Fruit fly (Drosophila melanogaster) whole organism, embryonic: ENCODE measurements around the gene CG34300.

Experiments
- ATbp ChIP-seq: fragments of 200-800 bp; sonication (Bioruptor generic); optimal IDR thresholded peaks from 2 replicates; lab custom pipeline; 2017; ENCODE audit warnings: missing biosample characterization, mild to moderate bottlenecking, missing genetic modification characterization, missing genetic modification reagents
- Adf1 ChIP-seq: fragments of 200-800 bp; sonication (Bioruptor generic); IDR thresholded peaks from 2 replicates; pipeline ENCODE4 v1.3.6; 2022; ENCODE audit warnings: missing biosample characterization, missing genetic modification characterization
- CG10209 ChIP-seq: fragments of 200-800 bp; sonication (Bioruptor generic); optimal IDR thresholded peaks from 3 replicates; lab custom pipeline; 2017; ENCODE audit warnings: missing biosample characterization, mild to moderate bottlenecking, missing genetic modification characterization, missing genetic modification reagents
- CG10959 ChIP-seq: fragments of 200-800 bp; sonication (Bioruptor generic); IDR thresholded peaks from 2 replicates; pipeline ENCODE4 v1.3.6; 2022; ENCODE audit warnings: missing biosample characterization, missing genetic modification characterization
- CG10979 ChIP-seq: fragments of 200-800 bp; sonication (Bioruptor generic); optimal IDR thresholded peaks from 2 replicates; lab custom pipeline; 2018; ENCODE audit warnings: missing biosample characterization, mild to moderate bottlenecking, missing genetic modification characterization, moderate library complexity
- CG11696 ChIP-seq: fragments of 200-800 bp; sonication (Bioruptor generic); IDR thresholded peaks from 2 replicates; pipeline ENCODE4 v1.3.6; 2022; ENCODE audit warnings: missing biosample characterization, missing genetic modification characterization
- CG1602 ChIP-seq: fragments of 200-800 bp; sonication (Bioruptor generic); optimal IDR thresholded peaks from 3 replicates; lab custom pipeline; 2016; ENCODE audit warnings: missing biosample characterization, missing genetic modification characterization
- CG17359 ChIP-seq: fragments of 200-800 bp; sonication (Bioruptor generic); optimal IDR thresholded peaks from 3 replicates; lab custom pipeline; 2018; ENCODE audit warnings: missing biosample characterization, mild to moderate bottlenecking, missing genetic modification characterization, moderate library complexity
- CG18599 ChIP-seq: fragments of 200-800 bp; sonication (Bioruptor generic); optimal IDR thresholded peaks from 3 replicates; lab custom pipeline; 2017; ENCODE audit warnings: missing biosample characterization, missing genetic modification characterization, mild to moderate bottlenecking, moderate library complexity, missing genetic modification reagents
- CG2678 ChIP-seq: fragments of 200-800 bp; sonication (Bioruptor generic); optimal IDR thresholded peaks from 3 replicates; lab custom pipeline; 2019; ENCODE audit warnings: missing biosample characterization, mild to moderate bottlenecking, missing genetic modification characterization, moderate library complexity
- CG2712 ChIP-seq: fragments of 200-800 bp; optimal IDR thresholded peaks from 3 replicates; lab custom pipeline; 2019; ENCODE audit warnings: missing biosample characterization, mild to moderate bottlenecking, missing genetic modification characterization, moderate library complexity
- CG3407 ChIP-seq: fragments of 200-800 bp; sonication (Bioruptor generic); optimal IDR thresholded peaks from 2 replicates; lab custom pipeline; 2018; ENCODE audit warnings: missing biosample characterization, mild to moderate bottlenecking, missing genetic modification characterization
- CG34422 ChIP-seq: fragments of 200-800 bp; sonication (Bioruptor generic); IDR thresholded peaks from 3 replicates; pipeline ENCODE4 v1.3.6; 2022; ENCODE audit warnings: missing biosample characterization, missing genetic modification characterization
- CG42726 ChIP-seq: fragments of 200-800 bp; sonication (Bioruptor generic); IDR thresholded peaks from 2 replicates; pipeline ENCODE4 v1.3.6; 2022; ENCODE audit warnings: missing biosample characterization, missing genetic modification characterization; ENCODE audit not compliant: partially characterized antibody
- CG4730 ChIP-seq: fragments of 200-800 bp; sonication (Bioruptor generic); IDR thresholded peaks from 2 replicates; pipeline ENCODE4 v1.3.6; 2022; ENCODE audit warnings: missing biosample characterization, missing genetic modification characterization
- CG5245 ChIP-seq: fragments of 200-800 bp; sonication (Bioruptor generic); optimal IDR thresholded peaks from 3 replicates; lab custom pipeline; 2016; ENCODE audit warnings: missing biosample characterization, missing genetic modification characterization
- CG7357 ChIP-seq: fragments of 200-800 bp; sonication (Bioruptor generic); IDR thresholded peaks from 3 replicates; pipeline ENCODE4 v1.3.6; 2022; ENCODE audit warnings: missing biosample characterization, missing genetic modification characterization
- CG9609 ChIP-seq: fragments of 200-800 bp; sonication (Bioruptor generic); optimal IDR thresholded peaks from 3 replicates; lab custom pipeline; 2016; ENCODE audit warnings: missing biosample characterization, missing genetic modification characterization
- CG9817 ChIP-seq: fragments of 200-800 bp; sonication (Bioruptor generic); optimal IDR thresholded peaks from 2 replicates; lab custom pipeline; 2018; ENCODE audit warnings: missing biosample characterization, mild to moderate bottlenecking, missing genetic modification characterization, moderate library complexity
- CTCF ChIP-seq: fragments of 200-800 bp; sonication (Bioruptor generic); optimal IDR thresholded peaks from 2 replicates; lab custom pipeline; 2017; ENCODE audit warnings: missing biosample characterization, mild to moderate bottlenecking, missing genetic modification characterization, moderate library complexity
- D19A ChIP-seq: fragments of 200-800 bp; optimal IDR thresholded peaks from 3 replicates; lab custom pipeline; 2019; ENCODE audit warnings: missing biosample characterization, mild to moderate bottlenecking, missing genetic modification characterization, moderate library complexity
- Dref ChIP-seq: fragments of 200-800 bp; sonication (Bioruptor generic); IDR thresholded peaks from 2 replicates; pipeline ENCODE4 v1.3.6; 2022; ENCODE audit warnings: missing biosample characterization, missing genetic modification characterization
- Ets97D ChIP-seq: fragments of 200-800 bp; sonication (Bioruptor generic); optimal IDR thresholded peaks from 3 replicates; lab custom pipeline; 2016; ENCODE audit warnings: missing biosample characterization, missing genetic modification characterization
- Fer2 ChIP-seq: fragments of 200-800 bp; sonication (Bioruptor generic); optimal IDR thresholded peaks from 2 replicates; lab custom pipeline; 2018; ENCODE audit warnings: missing biosample characterization, mild to moderate bottlenecking, missing genetic modification characterization, moderate library complexity
- Med ChIP-seq: fragments of 200-800 bp; sonication (Bioruptor generic); peaks from one replicate; lab custom pipeline; 2016; ENCODE audit warnings: missing biosample characterization, missing genetic modification characterization, mild to moderate bottlenecking, inconsistent platforms, moderate library complexity
- Nf-YB ChIP-seq: fragments of 200-800 bp; sonication (Bioruptor generic); optimal IDR thresholded peaks from 3 replicates; lab custom pipeline; 2019; ENCODE audit warnings: missing biosample characterization, mild to moderate bottlenecking, missing genetic modification characterization, moderate library complexity
- PHDP ChIP-seq: fragments of 200-800 bp; sonication (Bioruptor generic); optimal IDR thresholded peaks from 3 replicates; lab custom pipeline; 2018; ENCODE audit warnings: missing biosample characterization, mild to moderate bottlenecking, missing genetic modification characterization, moderate library complexity
- Sox102F ChIP-seq: fragments of 200-800 bp; sonication (Bioruptor generic); optimal IDR thresholded peaks from 2 replicates; lab custom pipeline; 2018; ENCODE audit warnings: missing biosample characterization, mild to moderate bottlenecking, missing genetic modification characterization, moderate library complexity
- Spps ChIP-seq: fragments of 200-800 bp; sonication (Bioruptor generic); optimal IDR thresholded peaks from 2 replicates; lab custom pipeline; 2018; ENCODE audit warnings: missing biosample characterization, mild to moderate bottlenecking, missing genetic modification characterization
- ac ChIP-seq: fragments of 200-800 bp; sonication (Bioruptor generic); optimal IDR thresholded peaks from 3 replicates; lab custom pipeline; 2017; ENCODE audit warnings: missing biosample characterization, mild to moderate bottlenecking, missing genetic modification characterization
- ash1 ChIP-seq: fragments of 200-800 bp; sonication (Bioruptor generic); optimal IDR thresholded peaks from 2 replicates; lab custom pipeline; 2018; ENCODE audit warnings: missing biosample characterization, mild to moderate bottlenecking, missing genetic modification characterization
- bsh ChIP-seq, 2 experiments: fragments of 200-800 bp; sonication (Bioruptor generic); optimal IDR thresholded peaks; 2 replicates each; lab custom pipeline; 2017 to 2018; ENCODE audit warnings: mild to moderate bottlenecking in 2 of 2, missing biosample characterization in 2 of 2, missing genetic modification characterization in 2 of 2, moderate library complexity in 1 of 2
- chm ChIP-seq: fragments of 200-800 bp; sonication (Bioruptor generic); IDR thresholded peaks from 2 replicates; pipeline ENCODE4 v1.3.6; 2022; ENCODE audit warnings: missing biosample characterization, missing genetic modification characterization
- croc ChIP-seq: fragments of 200-800 bp; sonication (Bioruptor generic); conservative IDR thresholded peaks from 3 replicates; pipeline ENCODE4 v1.3.6; 2022; ENCODE audit warnings: missing biosample characterization, missing genetic modification characterization
- ftz-f1 ChIP-seq: fragments of 200-800 bp; sonication (Bioruptor generic); optimal IDR thresholded peaks from 2 replicates; lab custom pipeline; 2016; ENCODE audit warnings: missing biosample characterization, missing genetic modification characterization
- kni ChIP-seq: fragments of 200-800 bp; sonication (Bioruptor generic); optimal IDR thresholded peaks from 3 replicates; lab custom pipeline; 2017; ENCODE audit warnings: mild to moderate bottlenecking, missing biosample characterization, missing genetic modification reagents, missing genetic modification characterization
- odd ChIP-seq: fragments of 200-800 bp; sonication (Bioruptor generic); optimal IDR thresholded peaks from 2 replicates; lab custom pipeline; 2017; ENCODE audit warnings: missing biosample characterization, mild to moderate bottlenecking, missing genetic modification characterization
- otp ChIP-seq: fragments of 200-800 bp; sonication (Bioruptor generic); IDR thresholded peaks from 3 replicates; pipeline ENCODE4, ENCODE4 v1.3.6; 2022; ENCODE audit warnings: missing biosample characterization, missing genetic modification characterization
- pb ChIP-seq: fragments of 200-800 bp; sonication (Bioruptor generic); optimal IDR thresholded peaks from 3 replicates; lab custom pipeline; 2016; ENCODE audit warnings: missing biosample characterization, missing genetic modification characterization
- prd ChIP-seq, 3 experiments: fragments of >200 bp in 2 of 3; fragments of 200-800 bp in 1 of 3; sonication (Bioruptor generic) in 1 of 3; optimal IDR thresholded peaks in 2 of 3; IDR thresholded peaks in 1 of 3; 2 replicates in 2 of 3; 3 replicates in 1 of 3; pipeline versions ENCODE4 v1.3.6 to Lab custom; 2017 to 2022; ENCODE audit warnings: missing biosample characterization in 1 of 3, missing genetic modification characterization in 1 of 3
- pros ChIP-seq: fragments of 200-800 bp; sonication (Bioruptor generic); optimal IDR thresholded peaks from 3 replicates; lab custom pipeline; 2019; ENCODE audit warnings: missing biosample characterization, mild to moderate bottlenecking, missing genetic modification characterization, moderate library complexity
- scrt ChIP-seq: fragments of 200-800 bp; sonication (Bioruptor generic); optimal IDR thresholded peaks from 2 replicates; lab custom pipeline; 2018; ENCODE audit warnings: missing biosample characterization, mild to moderate bottlenecking, missing genetic modification characterization, moderate library complexity
- stc ChIP-seq: fragments of 200-800 bp; sonication (Bioruptor generic); IDR thresholded peaks from 2 replicates; pipeline ENCODE4 v1.3.6; 2022; ENCODE audit warnings: missing biosample characterization, missing genetic modification characterization
- tgo ChIP-seq: fragments of 200-800 bp; sonication (Bioruptor generic); IDR thresholded peaks from 3 replicates; pipeline ENCODE4 v1.3.6; 2022; ENCODE audit warnings: missing biosample characterization, missing genetic modification characterization
- tin ChIP-seq: fragments of 200-800 bp; sonication (Bioruptor generic); optimal IDR thresholded peaks from 3 replicates; lab custom pipeline; 2016; ENCODE audit warnings: missing biosample characterization, missing genetic modification characterization
- tll ChIP-seq, 2 experiments: fragments of 200-800 bp in 1 of 2; fragments of >200 bp in 1 of 2; sonication (Bioruptor generic) in 1 of 2; optimal IDR thresholded peaks; 2 replicates each; lab custom pipeline; 2017 to 2019; ENCODE audit warnings: missing biosample characterization in 2 of 2, missing genetic modification characterization in 2 of 2, mild to moderate bottlenecking in 1 of 2, moderate library complexity in 1 of 2
- trem ChIP-seq: fragments of 200-800 bp; optimal IDR thresholded peaks from 3 replicates; lab custom pipeline; 2019; ENCODE audit warnings: missing biosample characterization, mild to moderate bottlenecking, missing genetic modification characterization, moderate library complexity
- ttk ChIP-seq: fragments of 200-800 bp; sonication (Bioruptor generic); IDR thresholded peaks from 2 replicates; pipeline ENCODE4 v2.1.2; 2022; ENCODE audit warnings: missing biosample characterization, missing genetic modification characterization
- vvl ChIP-seq: fragments of 200-800 bp; sonication (Bioruptor generic); IDR thresholded peaks from 2 replicates; pipeline ENCODE4 v1.3.6; 2022; ENCODE audit warnings: missing biosample characterization, missing genetic modification characterization

CG34300 gene

dm6 chr3R:30263708-30264107 is 42.7 kb downstream of the CG34300 start (continued):
- TF ChIP-seq ttk = peak; percentile 26; the same call in 1 of the 2 replicates
- TF ChIP-seq odd (GFP tag; lab: Kevin White, UChicago) = no peak
- TF ChIP-seq ash1 (GFP tag; lab: Kevin White, UChicago) = no peak
- peak; percentile 45 for TF ChIP-seq CG10979 (tag; lab: Kevin White, UChicago)
- no peak for TF ChIP-seq pros (GFP tag; lab: Kevin White, UChicago)
- no peak for TF ChIP-seq prd (optimal IDR thresholded peaks at IDR 0.05; lab: Kevin White, UChicago)
- peak; percentile 75 for TF ChIP-seq prd (GFP tag; IDR thresholded peaks at IDR 0.05; lab: Robert Waterston, UW)
- TF ChIP-seq CG10209 (GFP tag; lab: Kevin White, UChicago) = peak; percentile 26
- TF ChIP-seq stc (GFP tag; lab: Robert Waterston, UW) = 0 out of 2 replicates have a peak, but pooled peaks have one; percentile 10
- TF ChIP-seq PHDP (tag; lab: Kevin White, UChicago) = no peak
- no peak for TF ChIP-seq scrt (GFP tag; lab: Kevin White, UChicago)
- TF ChIP-seq vvl (GFP tag; lab: Robert Waterston, UW) = peak; percentile 62
- 0 out of 3 replicates have a peak, but pooled peaks have one; percentile 33 for TF ChIP-seq tgo
- peak; percentile 32; the same call in 1 of the 2 replicates for TF ChIP-seq CG4730 (GFP tag; lab: Robert Waterston, UW)
- no peak for TF ChIP-seq CG9609
- TF ChIP-seq D19A (tag; lab: Kevin White, UChicago) = peak; percentile 29
- no peak for TF ChIP-seq CTCF (GFP tag; lab: Kevin White, UChicago)
- 0 out of 2 replicates have a peak, but pooled peaks have one; percentile 28 for TF ChIP-seq chm
- TF ChIP-seq Fer2 (tag; lab: Kevin White, UChicago) = no peak
- TF ChIP-seq ftz-f1 (GFP tag; lab: Kevin White, UChicago) = no peak
- no peak for TF ChIP-seq CG18599
- TF ChIP-seq bsh (GFP tag; optimal IDR thresholded peaks at IDR 0.05; lab: Kevin White, UChicago) = peak; percentile 60 to 65
- no peak for TF ChIP-seq Ets97D (GFP tag; lab: Kevin White, UChicago)
- peak; percentile 19 for TF ChIP-seq tin (GFP tag; lab: Kevin White, UChicago)
- peak; percentile 51 for TF ChIP-seq Spps (tag; lab: Kevin White, UChicago)
- TF ChIP-seq CG42726 (GFP tag; lab: Robert Waterston, UW) = no peak
- peak; percentile 10 for TF ChIP-seq ac
- TF ChIP-seq Sox102F (GFP tag; lab: Kevin White, UChicago) = peak; percentile 37
- peak in 1 of 2 experiments; percentile 11 for TF ChIP-seq tll (GFP tag; optimal IDR thresholded peaks at IDR 0.05; lab: Kevin White, UChicago)
- TF ChIP-seq CG7357 (GFP tag; lab: Robert Waterston, UW) = peak; percentile 32; the same call in 1 of the 3 replicates
- TF ChIP-seq CG11696 = 0 out of 2 replicates have a peak, but pooled peaks have one; percentile 36
- no peak for TF ChIP-seq kni (GFP tag; lab: Kevin White, UChicago)
- TF ChIP-seq CG17359 (tag; lab: Kevin White, UChicago) = no peak
- TF ChIP-seq trem (tag; lab: Kevin White, UChicago) = peak; percentile 5
- TF ChIP-seq Dref = no peak
- peak; percentile 29 for TF ChIP-seq ATbp (GFP tag; lab: Kevin White, UChicago)
- peak; percentile 48 for TF ChIP-seq Med (GFP tag; lab: Kevin White, UChicago)
- peak; percentile 14 for TF ChIP-seq Nf-YB (GFP tag; lab: Kevin White, UChicago)
- TF ChIP-seq CG2712 (tag; lab: Kevin White, UChicago) = peak; percentile 70
- peak; percentile 53; the same call in 1 of the 3 replicates for TF ChIP-seq croc (GFP tag; lab: Robert Waterston, UW)
- peak; percentile 10 for TF ChIP-seq CG3407 (GFP tag; lab: Kevin White, UChicago)
- no peak for TF ChIP-seq Adf1 (GFP tag; lab: Robert Waterston, UW)
- peak; percentile 14 for TF ChIP-seq CG2678 (tag; lab: Kevin White, UChicago)
- TF ChIP-seq otp = peak; percentile 53; the same call in 1 of the 3 replicates
- TF ChIP-seq CG10959 = peak; percentile 29; the same call in 1 of the 2 replicates
- no peak for TF ChIP-seq pb (GFP tag; lab: Kevin White, UChicago)
- TF ChIP-seq CG9817 = peak; percentile 36
- peak; percentile 47; the same call in 2 of the 3 replicates for TF ChIP-seq CG34422 (GFP tag; lab: Robert Waterston, UW)
- TF ChIP-seq CG5245 (GFP tag; lab: Kevin White, UChicago) = no peak
- peak; percentile 40 for TF ChIP-seq CG1602 (GFP tag; lab: Kevin White, UChicago)
